Worm (Caenorhabditis elegans) whole organism, L3 larva: ENCODE measurements around the gene F54D1.1.

Experiments
- ama-1 ChIP-seq: fragments of 150-350 bp; optimal IDR thresholded peaks from 2 replicates; lab custom pipeline; 2018
- ceh-82 ChIP-seq: fragments of 150-350 bp; optimal IDR thresholded peaks from 2 replicates; lab custom pipeline; 2014; ENCODE audit warnings: missing biosample characterization, missing genetic modification characterization
- elt-1 ChIP-seq: fragments of 150-350 bp; optimal IDR thresholded peaks from 2 replicates; lab custom pipeline; 2014; ENCODE audit warnings: missing biosample characterization, missing genetic modification characterization
- elt-2 ChIP-seq: sonication (generic microtip); optimal IDR thresholded peaks from 2 replicates; lab custom pipeline; 2016; ENCODE audit warnings: missing genetic modification reagents, mild to moderate bottlenecking, missing genetic modification characterization, missing compliant biosample characterization
- elt-3 ChIP-seq, 3 experiments: fragments of 150-350 bp in 1 of 3; sonication (generic microtip) in 2 of 3; optimal IDR thresholded peaks; 2 replicates in 2 of 3; 4 replicates in 1 of 3; lab custom pipeline; 2014 to 2017; ENCODE audit warnings: missing biosample characterization in 3 of 3, missing genetic modification characterization in 3 of 3
- mdl-1 ChIP-seq: fragments of 150-350 bp; optimal IDR thresholded peaks from 2 replicates; lab custom pipeline; 2014; ENCODE audit warnings: missing biosample characterization, missing genetic modification characterization
- nhr-237 ChIP-seq: fragments of 150-350 bp; optimal IDR thresholded peaks from 2 replicates; lab custom pipeline; 2014; ENCODE audit warnings: missing biosample characterization, missing genetic modification characterization
- nhr-67 ChIP-seq: fragments of 150-350 bp; optimal IDR thresholded peaks from 2 replicates; lab custom pipeline; 2014; ENCODE audit warnings: missing biosample characterization, missing genetic modification characterization
- pha-4 ChIP-seq: fragments of 150-350 bp; optimal IDR thresholded peaks from 2 replicates; lab custom pipeline; 2014; ENCODE audit warnings: missing biosample characterization, missing genetic modification reagents, missing genetic modification characterization
- zag-1 ChIP-seq: fragments of 150-350 bp; optimal IDR thresholded peaks from 2 replicates; lab custom pipeline; 2014; ENCODE audit warnings: missing biosample characterization, missing genetic modification characterization

DNA sequence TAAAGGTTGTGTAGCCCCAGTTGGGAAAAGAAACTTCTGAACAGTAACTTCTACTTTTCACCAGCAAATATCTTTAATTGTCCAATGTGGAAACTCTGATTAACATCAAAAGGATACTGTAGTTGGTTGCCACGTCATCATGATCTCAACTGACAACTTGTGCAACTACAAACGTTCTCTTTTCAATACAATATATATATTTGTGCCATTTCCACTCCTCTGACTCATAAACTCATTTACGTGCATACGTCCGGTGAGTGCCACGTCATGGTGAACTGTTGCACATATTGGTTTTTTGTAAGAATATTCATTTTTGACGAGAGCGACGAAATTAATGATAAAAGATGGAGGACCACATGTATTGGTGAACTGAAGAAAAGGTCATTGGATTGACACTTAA is 46.1 kb downstream of the F54D1.1 start:
- no peak for TF ChIP-seq zag-1
- no peak for TF ChIP-seq ama-1 (lab: Kevin White, UChicago)
- TF ChIP-seq elt-3 (tag; optimal IDR thresholded peaks at IDR 0.05; lab: Kevin White, UChicago) = no peak
- no peak for TF ChIP-seq ceh-82 (tag; lab: Kevin White, UChicago)
- TF ChIP-seq nhr-67 (tag; lab: Kevin White, UChicago) = no peak
- TF ChIP-seq elt-1 = no peak
- TF ChIP-seq nhr-237 (tag; lab: Kevin White, UChicago) = no peak
- TF ChIP-seq pha-4 = peak; percentile 16
- TF ChIP-seq elt-2 (tag; lab: Kevin White, UChicago) = no peak
- no peak for TF ChIP-seq mdl-1 (tag; lab: Kevin White, UChicago)
